Worm (Caenorhabditis elegans) whole organism, young adult: Measurements from ENCODE around the gene cct-5.
A peak's percentile ranks its signal among the peaks of the same experiment; 100 is the strongest.

Experiments used
- C06A6.2 ChIP-seq: fragments of 200-800 bp; sonication (Bioruptor generic); conservative IDR thresholded peaks from 2 replicates; pipeline ENCODE4 v1.3.6; 2022; ENCODE audit warnings: missing genetic modification characterization, missing compliant biosample characterization
- F37B4.10 ChIP-seq: fragments of 200-800 bp; sonication (Bioruptor generic); IDR thresholded peaks from 2 replicates; pipeline ENCODE4 v1.3.6; 2022; ENCODE audit warnings: missing genetic modification characterization, missing compliant biosample characterization
- F55B11.4 ChIP-seq: sonication (generic microtip); optimal IDR thresholded peaks from 2 replicates; lab custom pipeline; 2016; ENCODE audit warnings: missing compliant biosample characterization, missing genetic modification characterization, borderline replicate concordance; ENCODE audit not compliant: insufficient read depth
- F57A8.1 ChIP-seq: fragments of 200-800 bp; sonication (Bioruptor generic); optimal IDR thresholded peaks from 2 replicates; lab custom pipeline; 2018; ENCODE audit warnings: mild to moderate bottlenecking, missing genetic modification characterization, moderate library complexity, missing compliant biosample characterization
- K12H6.12 ChIP-seq: fragments of 200-800 bp; sonication (Bioruptor generic); optimal IDR thresholded peaks from 2 replicates; lab custom pipeline; 2018; ENCODE audit warnings: mild to moderate bottlenecking, missing genetic modification characterization, missing compliant biosample characterization
- Y95B8A.8 ChIP-seq: fragments of 200-800 bp; sonication (Bioruptor generic); IDR thresholded peaks from 2 replicates; pipeline ENCODE4 v1.3.6; 2022; ENCODE audit warnings: missing genetic modification reagents, missing genetic modification characterization, missing compliant biosample characterization
- ama-1 ChIP-seq, 3 experiments: fragments of 150-350 bp in 1 of 3; sonication (generic microtip) in 2 of 3; optimal IDR thresholded peaks; 2 replicates each; lab custom pipeline; 2014 to 2018; ENCODE audit warnings: missing biosample characterization in 2 of 3, missing genetic modification characterization in 2 of 3, missing genetic modification reagents in 2 of 3
- athp-1 ChIP-seq: sonication (generic microtip); optimal IDR thresholded peaks from 2 replicates; lab custom pipeline; 2017; ENCODE audit warnings: mild to moderate bottlenecking, missing genetic modification characterization, missing compliant biosample characterization
- attf-5 ChIP-seq: fragments of 200-800 bp; sonication (Bioruptor generic); optimal IDR thresholded peaks from 2 replicates; lab custom pipeline; 2018; ENCODE audit warnings: mild to moderate bottlenecking, missing genetic modification characterization, missing compliant biosample characterization
- attf-6 ChIP-seq: fragments of 200-800 bp; sonication (Bioruptor generic); IDR thresholded peaks from 2 replicates; pipeline ENCODE4 v1.3.6; 2022; ENCODE audit warnings: missing genetic modification reagents, missing genetic modification characterization, missing compliant biosample characterization
- bed-1 ChIP-seq: fragments of 200-800 bp; sonication (Bioruptor generic); IDR thresholded peaks from 2 replicates; pipeline ENCODE4 v1.3.6; 2022; ENCODE audit warnings: missing genetic modification reagents, missing genetic modification characterization, missing compliant biosample characterization
- ccch-3 ChIP-seq: fragments of 200-800 bp; sonication (Bioruptor generic); optimal IDR thresholded peaks from 2 replicates; lab custom pipeline; 2018; ENCODE audit warnings: mild to moderate bottlenecking, missing genetic modification characterization, missing compliant biosample characterization
- cebp-1 ChIP-seq, 2 experiments: fragments of 200-800 bp in 1 of 2; sonication (Bioruptor generic) in 1 of 2; sonication (generic microtip) in 1 of 2; IDR thresholded peaks in 1 of 2; optimal IDR thresholded peaks in 1 of 2; 2 replicates each; pipeline versions ENCODE4 v1.3.6 to Lab custom; 2017 to 2022; ENCODE audit warnings: missing compliant biosample characterization in 2 of 2, missing genetic modification characterization in 2 of 2, mild to moderate bottlenecking in 1 of 2, missing genetic modification reagents in 1 of 2, moderate library complexity in 1 of 2
- ceh-40 ChIP-seq: fragments of 200-800 bp; sonication (Bioruptor generic); IDR thresholded peaks from 2 replicates; pipeline ENCODE4 v1.3.6; 2022; ENCODE audit warnings: missing genetic modification characterization, missing compliant biosample characterization
- chd-7 ChIP-seq: sonication (generic microtip); optimal IDR thresholded peaks from 2 replicates; lab custom pipeline; 2016; ENCODE audit warnings: mild to moderate bottlenecking, missing genetic modification characterization, moderate library complexity, missing compliant biosample characterization
- die-1 ChIP-seq: sonication (generic microtip); optimal IDR thresholded peaks from 2 replicates; lab custom pipeline; 2016; ENCODE audit warnings: missing genotype, mild to moderate bottlenecking, missing genetic modification characterization, missing compliant biosample characterization
- dpff-1 ChIP-seq: sonication (generic microtip); optimal IDR thresholded peaks from 2 replicates; lab custom pipeline; 2017; ENCODE audit warnings: mild to moderate bottlenecking, missing genetic modification characterization, missing compliant biosample characterization
- efl-1 ChIP-seq: fragments of 150-350 bp; optimal IDR thresholded peaks from 2 replicates; lab custom pipeline; 2014; ENCODE audit warnings: missing biosample characterization, missing genetic modification reagents, missing genetic modification characterization
- egl-18 ChIP-seq: fragments of 200-800 bp; sonication (Bioruptor generic); IDR thresholded peaks from 2 replicates; pipeline ENCODE4 v1.3.6; 2022; ENCODE audit warnings: missing genetic modification reagents, missing genetic modification characterization, missing compliant biosample characterization
- egrh-3 ChIP-seq: fragments of 200-800 bp; sonication (Bioruptor generic); IDR thresholded peaks from 2 replicates; pipeline ENCODE4 v1.3.6; 2022; ENCODE audit warnings: missing genetic modification reagents, missing genetic modification characterization, missing compliant biosample characterization
- ekl-4 ChIP-seq: fragments of 200-800 bp; sonication (Bioruptor generic); IDR thresholded peaks from 2 replicates; pipeline ENCODE4 v1.3.6; 2022; ENCODE audit warnings: missing genetic modification reagents, missing genetic modification characterization, missing compliant biosample characterization
- him-1 ChIP-seq: sonication (generic microtip); optimal IDR thresholded peaks from 2 replicates; lab custom pipeline; 2016; ENCODE audit warnings: missing genotype, missing genetic modification reagents, missing genetic modification characterization, missing compliant biosample characterization
- hmg-1.2 ChIP-seq: fragments of 200-800 bp; sonication (Bioruptor generic); IDR thresholded peaks from 2 replicates; pipeline ENCODE4 v1.3.6; 2022; ENCODE audit warnings: missing genetic modification reagents, missing genetic modification characterization, missing compliant biosample characterization
- lir-1 ChIP-seq: fragments of 200-800 bp; sonication (Bioruptor generic); conservative IDR thresholded peaks from 2 replicates; pipeline ENCODE4 v1.3.6; 2022; ENCODE audit warnings: missing genetic modification reagents, missing genetic modification characterization, missing compliant biosample characterization
- lsl-1 ChIP-seq: fragments of 200-800 bp; sonication (Bioruptor generic); optimal IDR thresholded peaks from 2 replicates; lab custom pipeline; 2018; ENCODE audit warnings: mild to moderate bottlenecking, missing genetic modification characterization, moderate library complexity, missing compliant biosample characterization
- lsy-27 ChIP-seq: sonication (generic microtip); optimal IDR thresholded peaks from 2 replicates; lab custom pipeline; 2017; ENCODE audit warnings: missing genetic modification characterization, mild to moderate bottlenecking, missing compliant biosample characterization, antibody characterized with exemption, missing genotype, borderline replicate concordance; ENCODE audit not compliant: insufficient read depth
- madf-3 ChIP-seq: fragments of 200-800 bp; sonication (Bioruptor generic); IDR thresholded peaks from 2 replicates; pipeline ENCODE4 v1.3.6; 2022; ENCODE audit warnings: missing genetic modification reagents, missing genetic modification characterization, missing compliant biosample characterization
- madf-8 ChIP-seq: fragments of 200-800 bp; sonication (Bioruptor generic); conservative IDR thresholded peaks from 2 replicates; pipeline ENCODE4 v1.3.6; 2022; ENCODE audit warnings: missing genetic modification reagents, missing genetic modification characterization, missing compliant biosample characterization
- mxl-1 ChIP-seq: sonication (generic microtip); optimal IDR thresholded peaks from 2 replicates; lab custom pipeline; 2016; ENCODE audit warnings: missing genetic modification characterization, missing compliant biosample characterization
- nfya-2 ChIP-seq: fragments of 200-800 bp; sonication (Bioruptor generic); IDR thresholded peaks from 2 replicates; pipeline ENCODE4 v1.3.6; 2022; ENCODE audit warnings: missing genetic modification reagents, missing genetic modification characterization, missing compliant biosample characterization
- nfyb-1 ChIP-seq: fragments of 200-800 bp; sonication (Bioruptor generic); IDR thresholded peaks from 2 replicates; pipeline ENCODE4 v1.3.6; 2022; ENCODE audit warnings: missing genetic modification reagents, missing genetic modification characterization, missing compliant biosample characterization
- nhr-27 ChIP-seq: fragments of 200-800 bp; sonication (Bioruptor generic); optimal IDR thresholded peaks from 2 replicates; lab custom pipeline; 2018; ENCODE audit warnings: mild to moderate bottlenecking, missing genetic modification characterization, moderate library complexity, missing compliant biosample characterization
- nhr-80 ChIP-seq: sonication (generic microtip); optimal IDR thresholded peaks from 2 replicates; lab custom pipeline; 2016; ENCODE audit warnings: missing genetic modification characterization, missing compliant biosample characterization
- pbrm-1 ChIP-seq: fragments of 200-800 bp; sonication (Bioruptor generic); IDR thresholded peaks from 2 replicates; pipeline ENCODE4 v1.3.6; 2022; ENCODE audit warnings: missing genetic modification reagents, missing genetic modification characterization, missing compliant biosample characterization
- rec-8 ChIP-seq, 2 experiments: sonication (generic microtip); optimal IDR thresholded peaks; 2 replicates each; lab custom pipeline; 2016; ENCODE audit warnings: mild to moderate bottlenecking in 2 of 2, missing genetic modification characterization in 2 of 2, missing genetic modification reagents in 2 of 2, missing genotype in 2 of 2, missing biosample characterization in 1 of 2, missing compliant biosample characterization in 1 of 2, moderate library complexity in 1 of 2
- rpc-1 ChIP-seq, 2 experiments: fragments of 150-350 bp in 1 of 2; sonication (generic microtip) in 1 of 2; optimal IDR thresholded peaks; 2 replicates each; lab custom pipeline; 2014 to 2018; ENCODE audit warnings: missing biosample characterization in 1 of 2, missing genetic modification characterization in 1 of 2, missing genetic modification reagents in 1 of 2, missing genotype in 1 of 2
- sdz-38 ChIP-seq: sonication (generic microtip); optimal IDR thresholded peaks from 2 replicates; lab custom pipeline; 2016; ENCODE audit warnings: missing genotype, missing genetic modification characterization, missing compliant biosample characterization
- snpc-1.1 ChIP-seq: sonication (generic microtip); optimal IDR thresholded peaks from 2 replicates; lab custom pipeline; 2017; ENCODE audit warnings: missing genetic modification characterization, mild to moderate bottlenecking, missing compliant biosample characterization, antibody characterized with exemption, moderate library complexity, missing genotype, missing genetic modification reagents; ENCODE audit not compliant: insufficient read depth
- snpc-3.4 ChIP-seq: sonication (generic microtip); optimal IDR thresholded peaks from 2 replicates; lab custom pipeline; 2017; ENCODE audit warnings: missing genetic modification characterization, mild to moderate bottlenecking, missing compliant biosample characterization, antibody characterized with exemption, moderate library complexity, missing genotype, missing genetic modification reagents
- somi-1 ChIP-seq: fragments of 200-800 bp; sonication (Bioruptor generic); optimal IDR thresholded peaks from 2 replicates; lab custom pipeline; 2018; ENCODE audit warnings: mild to moderate bottlenecking, missing genetic modification characterization, missing compliant biosample characterization
- tbx-9 ChIP-seq: sonication (generic microtip); optimal IDR thresholded peaks from 2 replicates; lab custom pipeline; 2016; ENCODE audit warnings: borderline replicate concordance, missing genetic modification characterization, inconsistent platforms, missing compliant biosample characterization
- tlf-1 ChIP-seq: fragments of 200-800 bp; sonication (Bioruptor generic); optimal IDR thresholded peaks from 2 replicates; lab custom pipeline; 2018; ENCODE audit warnings: mild to moderate bottlenecking, missing genetic modification characterization, missing compliant biosample characterization
- xnd-1 ChIP-seq: sonication (generic microtip); optimal IDR thresholded peaks from 2 replicates; lab custom pipeline; 2016; ENCODE audit warnings: missing genotype, missing genetic modification reagents, missing genetic modification characterization, missing compliant biosample characterization
- ztf-28 ChIP-seq: fragments of 200-800 bp; sonication (Bioruptor generic); IDR thresholded peaks from 2 replicates; pipeline ENCODE4 v1.3.6; 2022; ENCODE audit warnings: missing genetic modification reagents, missing genetic modification characterization, missing compliant biosample characterization
- ztf-6 ChIP-seq: fragments of 200-800 bp; sonication (Bioruptor generic); IDR thresholded peaks from 2 replicates; pipeline ENCODE4 v1.3.6; 2022; ENCODE audit warnings: missing genetic modification reagents, missing genetic modification characterization, missing compliant biosample characterization

The cct-5 gene

ce11 chrIII:4475428-4475968 lies 32.4 kb downstream of the cct-5 start, which contains the start of gene rps-1 (continued):
- TF ChIP-seq athp-1 (tag; lab: Kevin White, UChicago), result peak; percentile 90
- TF ChIP-seq pbrm-1 (GFP tag; lab: Robert Waterston, UW), result peak; percentile 99
- TF ChIP-seq die-1 (tag; lab: Kevin White, UChicago), result peak; percentile 63
- no peak for TF ChIP-seq tbx-9 (tag; lab: Kevin White, UChicago)
- peak; percentile 94 for TF ChIP-seq somi-1
- peak; percentile 85 for TF ChIP-seq efl-1 (GFP tag; lab: Kevin White, UChicago)
- TF ChIP-seq nhr-80 (tag; lab: Kevin White, UChicago), result peak; percentile 95
- TF ChIP-seq ceh-40 (GFP tag; lab: Robert Waterston, UW), result peak; percentile 43; the same call in 1 of the 2 replicates
- 0 out of 2 replicates have a peak, but pooled peaks have one; percentile 91 for TF ChIP-seq F37B4.10 (GFP tag; lab: Robert Waterston, UW)
- TF ChIP-seq ekl-4, result peak; percentile 97
- TF ChIP-seq dpff-1 (tag; lab: Kevin White, UChicago), result no peak
- peak; percentile 93 for TF ChIP-seq Y95B8A.8 (GFP tag; lab: Robert Waterston, UW)
- TF ChIP-seq cebp-1 (GFP tag; IDR thresholded peaks at IDR 0.05; lab: Robert Waterston, UW), result peak; percentile 83
- peak; percentile 96 for TF ChIP-seq cebp-1 (tag; optimal IDR thresholded peaks at IDR 0.05; lab: Kevin White, UChicago)
- TF ChIP-seq F57A8.1, result no peak
- TF ChIP-seq lsl-1 (GFP tag; lab: Kevin White, UChicago), result peak; percentile 98
- no peak for TF ChIP-seq nfya-2 (GFP tag; lab: Robert Waterston, UW)
- peak; percentile 76 for TF ChIP-seq xnd-1
- TF ChIP-seq rec-8 (tag; optimal IDR thresholded peaks at IDR 0.05; lab: Kevin White, UChicago), result peak in 1 of 2 experiments; percentile 0
- peak; percentile 95 for TF ChIP-seq C06A6.2
- peak; percentile 38; the same call in 1 of the 2 replicates for TF ChIP-seq egrh-3 (GFP tag; lab: Robert Waterston, UW)
- TF ChIP-seq ccch-3 (GFP tag; lab: Kevin White, UChicago), result peak; percentile 11
- TF ChIP-seq mxl-1 (tag; lab: Kevin White, UChicago), result no peak
- TF ChIP-seq tlf-1 (GFP tag; lab: Kevin White, UChicago), result peak; percentile 98
- TF ChIP-seq chd-7 (tag; lab: Kevin White, UChicago), result peak; percentile 96
- peak; percentile 38 for TF ChIP-seq rpc-1 (optimal IDR thresholded peaks at IDR 0.05; lab: Kevin White, UChicago)
- peak; percentile 6 for TF ChIP-seq rpc-1 (tag; optimal IDR thresholded peaks at IDR 0.05; lab: Kevin White, UChicago)
- TF ChIP-seq K12H6.12 (tag; lab: Kevin White, UChicago), result peak; percentile 97
- no peak for TF ChIP-seq bed-1 (GFP tag; lab: Robert Waterston, UW)
- TF ChIP-seq egl-18, result peak; percentile 90
- TF ChIP-seq ztf-28, result peak; percentile 90
- peak; percentile 99 for TF ChIP-seq nfyb-1 (GFP tag; lab: Robert Waterston, UW)
- peak; percentile 89 for TF ChIP-seq hmg-1.2 (GFP tag; lab: Robert Waterston, UW)
- TF ChIP-seq ama-1 (optimal IDR thresholded peaks at IDR 0.05; lab: Kevin White, UChicago), result peak; percentile 53
- peak in 1 of 2 experiments; percentile 58 for TF ChIP-seq ama-1 (GFP tag; optimal IDR thresholded peaks at IDR 0.05; lab: Kevin White, UChicago)
- TF ChIP-seq F55B11.4 (tag; lab: Kevin White, UChicago), result no peak
- no peak for TF ChIP-seq sdz-38
- peak; percentile 98 for TF ChIP-seq attf-5
- peak; percentile 79 for TF ChIP-seq madf-8 (GFP tag; lab: Robert Waterston, UW)
- peak; percentile 92 for TF ChIP-seq ztf-6 (GFP tag; lab: Robert Waterston, UW)
- TF ChIP-seq madf-3 (GFP tag; lab: Robert Waterston, UW), result peak; percentile 95
- peak; percentile 77 for TF ChIP-seq lsy-27 (tag; lab: Kevin White, UChicago)
- peak; percentile 72; the same call in 1 of the 2 replicates for TF ChIP-seq attf-6
- peak; percentile 84 for TF ChIP-seq nhr-27
- TF ChIP-seq snpc-3.4, result peak; percentile 96
- TF ChIP-seq him-1, result peak; percentile 70
- TF ChIP-seq snpc-1.1 (tag; lab: Kevin White, UChicago), result peak; percentile 80
- peak; percentile 95 for TF ChIP-seq lir-1
